Worm (Caenorhabditis elegans) whole organism, L3 larva: Measurements from ENCODE around the gene T09F5.2.

Experiments
- ZK546.5 ChIP-seq: sonication (generic microtip); optimal IDR thresholded peaks from 2 replicates; lab custom pipeline; 2017; ENCODE audit warnings: missing biosample characterization, missing genetic modification characterization
- aly-2 ChIP-seq: fragments of 150-350 bp; optimal IDR thresholded peaks from 2 replicates; lab custom pipeline; 2014; ENCODE audit warnings: missing biosample characterization, missing genetic modification characterization
- egl-27 ChIP-seq: sonication (generic microtip); optimal IDR thresholded peaks from 4 replicates; lab custom pipeline; 2017; ENCODE audit warnings: missing biosample characterization, missing genetic modification reagents, missing genetic modification characterization
- elt-1 ChIP-seq: fragments of 150-350 bp; optimal IDR thresholded peaks from 2 replicates; lab custom pipeline; 2014; ENCODE audit warnings: missing biosample characterization, missing genetic modification characterization
- lin-15B ChIP-seq: fragments of 150-350 bp; optimal IDR thresholded peaks from 2 replicates; lab custom pipeline; 2014; ENCODE audit warnings: missing biosample characterization, missing genetic modification characterization
- nfya-1 ChIP-seq: sonication (generic microtip); optimal IDR thresholded peaks from 2 replicates; lab custom pipeline; 2017; ENCODE audit warnings: missing genetic modification characterization, mild to moderate bottlenecking, missing compliant biosample characterization, antibody characterized with exemption, moderate library complexity; ENCODE audit not compliant: insufficient read depth
- nhr-11 ChIP-seq: fragments of 150-350 bp; optimal IDR thresholded peaks from 2 replicates; lab custom pipeline; 2014; ENCODE audit warnings: missing biosample characterization, missing genetic modification characterization
- nhr-76 ChIP-seq: fragments of 150-350 bp; sonication (generic microtip); optimal IDR thresholded peaks from 5 replicates; lab custom pipeline; 2014; ENCODE audit warnings: missing biosample characterization, missing genetic modification characterization
- pha-4 ChIP-seq: fragments of 150-350 bp; optimal IDR thresholded peaks from 2 replicates; lab custom pipeline; 2014; ENCODE audit warnings: missing biosample characterization, missing genetic modification reagents, missing genetic modification characterization
- skn-1 ChIP-seq: fragments of 150-350 bp; optimal IDR thresholded peaks from 2 replicates; lab custom pipeline; 2014; ENCODE audit warnings: missing biosample characterization, missing genetic modification characterization
- snpc-4 ChIP-seq: fragments of 150-350 bp; optimal IDR thresholded peaks from 2 replicates; lab custom pipeline; 2014; ENCODE audit warnings: missing biosample characterization, missing genetic modification characterization
- unc-39 ChIP-seq: sonication (generic microtip); optimal IDR thresholded peaks from 4 replicates; lab custom pipeline; 2017; ENCODE audit warnings: missing biosample characterization, missing genetic modification characterization
- unc-62 ChIP-seq: fragments of 150-350 bp; sonication (generic microtip); optimal IDR thresholded peaks from 4 replicates; lab custom pipeline; 2014; ENCODE audit warnings: missing biosample characterization, missing genetic modification reagents, missing genetic modification characterization
- ztf-4 ChIP-seq: fragments of 150-350 bp; optimal IDR thresholded peaks from 2 replicates; lab custom pipeline; 2014; ENCODE audit warnings: missing biosample characterization, missing genetic modification characterization

- TF ChIP-seq ZK546.5, result no peak
- TF ChIP-seq elt-1 (tag; lab: Kevin White, UChicago), result no peak
- TF ChIP-seq pha-4, result no peak
- TF ChIP-seq ztf-4 (tag; lab: Kevin White, UChicago), result no peak
- TF ChIP-seq unc-39 (tag; lab: Kevin White, UChicago), result no peak
- TF ChIP-seq skn-1 (tag; lab: Kevin White, UChicago), result no peak
- TF ChIP-seq aly-2 (tag; lab: Kevin White, UChicago), result no peak
- TF ChIP-seq egl-27 (tag; lab: Kevin White, UChicago), result no peak
- no peak for TF ChIP-seq unc-62 (GFP tag; lab: Kevin White, UChicago)
- no peak for TF ChIP-seq nhr-11
- no peak for TF ChIP-seq nhr-76 (tag; lab: Kevin White, UChicago)
- TF ChIP-seq lin-15B (tag; lab: Kevin White, UChicago), result no peak
- no peak for TF ChIP-seq nfya-1 (tag; lab: Kevin White, UChicago)
- no peak for TF ChIP-seq snpc-4 (tag; lab: Kevin White, UChicago)
Measured at ce11 chrV:15199768-15200167, 49.0 kb downstream of the T09F5.2 start, which contains the start of gene Y75B12B.10.
